Worm (Caenorhabditis elegans): Measurements from ENCODE around the gene sdc-2.

DNA sequence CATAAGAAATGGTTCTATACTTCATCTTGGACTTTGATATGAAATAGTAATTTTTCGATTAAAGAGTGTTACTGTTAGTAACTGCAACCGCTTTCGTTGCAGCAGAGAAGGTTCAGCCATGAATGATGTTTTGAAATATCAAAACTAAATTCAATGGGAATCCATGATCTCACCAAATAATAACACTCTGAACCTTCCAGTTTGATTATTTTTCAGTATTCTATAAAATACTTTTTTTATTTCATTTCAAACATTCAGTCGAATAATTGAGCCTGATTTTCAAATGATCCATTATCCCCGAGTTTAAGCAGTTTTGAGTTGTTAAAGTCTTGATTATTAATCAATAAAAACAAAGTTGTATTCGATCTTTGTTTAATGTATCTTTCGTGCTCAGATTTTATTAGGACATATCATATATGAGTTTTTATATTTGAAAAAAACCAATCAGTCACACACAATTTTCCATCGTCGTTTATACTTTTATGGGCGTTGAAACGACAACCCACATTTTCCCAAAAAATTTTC lies 14.8 kb downstream of the sdc-2 start, which contains the start of gene gcp-2.2:
- no peak for TF ChIP-seq pat-9 (tag; optimal IDR thresholded peaks at IDR 0.05)
- no peak for TF ChIP-seq fkh-10 (GFP tag; optimal IDR thresholded peaks at IDR 0.05)
- TF ChIP-seq madf-2 (tag; optimal IDR thresholded peaks at IDR 0.05) = no peak
- no peak for TF ChIP-seq pha-4 (tag; optimal IDR thresholded peaks at IDR 0.05)
- TF ChIP-seq ama-1 (optimal IDR thresholded peaks at IDR 0.05) = no peak
- TF ChIP-seq ceh-30 (tag; optimal IDR thresholded peaks at IDR 0.05) = no peak
- no peak for TF ChIP-seq ceh-2 (tag; optimal IDR thresholded peaks at IDR 0.05)
- TF ChIP-seq C08G9.2 (tag; optimal IDR thresholded peaks at IDR 0.05) = no peak
- TF ChIP-seq ceh-45 (GFP tag; IDR thresholded peaks at IDR 0.05) = no peak
- TF ChIP-seq fkh-6 (tag; optimal IDR thresholded peaks at IDR 0.05) = no peak
- TF ChIP-seq ceh-31 (tag; optimal IDR thresholded peaks at IDR 0.05) = no peak
- no peak for TF ChIP-seq sox-2 (GFP tag; IDR thresholded peaks at IDR 0.05)
- TF ChIP-seq dmd-4 (tag; optimal IDR thresholded peaks at IDR 0.05; ENCODE audit: borderline replicate concordance) = no peak

All from whole organism, late embryonic.